Fruit fly (Drosophila melanogaster) ovary, adult (tissue): ENCODE results near the gene CG11029.

Source experiments
- CG17801 ChIP-seq: fragments of 200-800 bp; optimal IDR thresholded peaks from 2 replicates; lab custom pipeline; 2019; ENCODE audit warnings: missing biosample characterization, mild to moderate bottlenecking, missing genetic modification characterization, moderate library complexity; ENCODE audit not compliant: partially characterized antibody

Gene CG11029

dm6 chr2L:5765139-5765538 is 19.2 kb downstream of the CG11029 start:
- TF ChIP-seq CG17801 (GFP tag; lab: Kevin White, UChicago): no peak

DNA sequence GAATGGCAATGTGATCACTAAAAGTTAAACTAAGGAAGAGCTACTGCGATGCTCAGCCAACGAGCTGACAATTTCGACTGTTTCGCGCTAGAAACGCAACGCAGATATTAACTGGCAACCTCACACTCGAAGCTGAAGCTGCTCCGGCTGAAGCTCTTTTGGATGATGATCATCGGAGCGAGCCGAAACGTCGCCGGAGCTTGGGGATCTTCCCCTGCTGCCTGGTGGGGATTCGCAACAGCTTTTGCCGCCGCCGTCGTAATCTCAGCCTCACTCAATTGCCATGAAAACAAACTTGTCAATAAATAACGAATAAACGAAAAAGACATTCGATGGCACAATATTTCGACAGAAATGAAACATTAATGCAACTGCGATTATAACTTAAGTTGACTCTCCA is 20.1 kb downstream of the CG11029 start, which contains the start of gene obst-E:
Gene obst-E, minus strand, starts transcription at position 101 of the 400 bp plus-strand sequence.
- TF ChIP-seq CG17801 (GFP tag; lab: Kevin White, UChicago): no peak

- TF ChIP-seq CG17801 (GFP tag; lab: Kevin White, UChicago): no peak
These were observed 20.6 kb downstream of the CG11029 start for dm6 chr2L:5766498-5767008.

DNA sequence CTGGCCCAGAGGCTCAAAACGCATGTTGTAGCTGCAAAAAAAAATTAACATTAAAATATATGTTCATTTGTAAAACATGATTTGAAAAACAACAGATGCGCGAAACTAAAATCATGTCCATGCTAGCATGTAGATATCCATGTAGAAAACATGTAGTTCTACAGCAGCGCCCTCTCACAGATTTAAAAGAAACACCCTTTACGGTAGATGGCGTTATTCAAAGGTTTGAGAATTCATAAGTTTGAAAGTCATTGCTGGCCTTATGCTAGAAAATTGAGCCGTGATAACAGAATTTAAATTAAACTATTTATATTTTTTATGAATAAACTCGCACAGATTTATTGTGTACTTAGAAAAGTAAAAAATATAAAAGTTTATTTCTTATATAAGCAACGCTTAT is 25.2 kb downstream of the CG11029 start:
- no peak for TF ChIP-seq CG17801 (GFP tag; lab: Kevin White, UChicago)

DNA sequence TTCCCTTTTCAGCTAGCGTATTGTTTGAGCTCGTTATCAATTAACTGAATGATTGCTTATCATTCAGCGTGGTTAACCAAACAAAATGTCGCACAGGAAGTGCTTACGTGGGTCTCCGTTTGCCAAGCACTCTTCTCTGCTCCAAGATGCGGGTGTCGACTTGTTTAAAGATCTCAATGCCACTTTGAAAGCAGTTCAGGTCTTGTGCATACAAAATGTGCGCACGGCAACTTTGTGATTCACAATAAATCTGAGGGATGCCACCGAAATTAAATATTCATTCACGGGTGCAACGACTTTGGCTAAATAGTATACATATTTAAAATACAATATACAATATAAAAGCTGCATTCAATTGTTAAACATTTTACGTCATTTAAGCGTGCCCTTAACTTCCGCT is 26.3 kb downstream of the CG11029 start:
- TF ChIP-seq CG17801 (GFP tag; lab: Kevin White, UChicago): no peak

- TF ChIP-seq CG17801 (GFP tag; lab: Kevin White, UChicago): no peak
These were observed 32.2 kb downstream of the CG11029 start for dm6 chr2L:5778157-5778556.

DNA sequence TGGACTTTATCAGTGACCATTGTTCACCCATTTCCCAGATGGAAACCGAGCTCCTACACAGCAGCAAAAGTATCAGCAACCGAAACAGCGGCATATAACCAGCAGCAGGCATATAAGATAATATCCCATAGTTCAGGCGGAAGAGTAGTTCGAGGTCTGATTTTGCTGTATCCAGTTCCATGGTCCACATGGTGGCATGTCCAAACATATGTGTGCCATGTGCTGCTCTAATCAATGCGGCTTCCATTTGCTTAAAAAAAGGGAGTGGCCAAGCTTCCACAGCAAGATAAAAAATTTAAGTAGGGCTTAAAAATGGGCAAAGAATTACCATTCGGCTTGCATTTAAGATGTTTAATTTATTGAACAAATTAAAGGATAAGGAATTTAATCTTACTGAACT is 34.7 kb downstream of the CG11029 start:
- no peak for TF ChIP-seq CG17801 (GFP tag; lab: Kevin White, UChicago)

- TF ChIP-seq CG17801 (GFP tag; lab: Kevin White, UChicago): no peak
These were observed 35.2 kb downstream of the CG11029 start for dm6 chr2L:5781181-5781580.

DNA sequence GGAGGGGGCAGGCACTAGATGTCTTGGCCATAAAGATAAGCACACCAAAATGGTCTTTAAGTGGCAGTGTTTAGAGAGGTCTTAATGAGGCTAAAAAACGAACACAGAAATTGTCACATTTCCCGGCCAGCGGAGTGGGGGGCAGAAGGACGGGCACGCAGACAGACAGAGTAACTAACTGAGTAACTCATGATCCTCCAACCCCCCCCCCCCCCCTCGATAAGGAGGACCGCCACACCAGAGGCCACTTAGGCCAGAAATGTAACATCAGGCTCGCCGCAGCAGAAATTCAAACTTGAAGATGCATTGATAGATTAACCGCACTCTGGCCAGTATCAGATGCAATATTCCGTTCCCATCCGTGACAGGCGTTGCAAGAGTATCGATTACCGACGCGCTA is 36.9 kb downstream of the CG11029 start:
- TF ChIP-seq CG17801 (GFP tag; lab: Kevin White, UChicago): no peak

- no peak for TF ChIP-seq CG17801 (GFP tag; lab: Kevin White, UChicago)
These were observed 37.8 kb downstream of the CG11029 start, which contains the start of gene CG31913 for dm6 chr2L:5783731-5784130. Gene CG31913 (plus strand): TSS chr2L:5784031.

DNA sequence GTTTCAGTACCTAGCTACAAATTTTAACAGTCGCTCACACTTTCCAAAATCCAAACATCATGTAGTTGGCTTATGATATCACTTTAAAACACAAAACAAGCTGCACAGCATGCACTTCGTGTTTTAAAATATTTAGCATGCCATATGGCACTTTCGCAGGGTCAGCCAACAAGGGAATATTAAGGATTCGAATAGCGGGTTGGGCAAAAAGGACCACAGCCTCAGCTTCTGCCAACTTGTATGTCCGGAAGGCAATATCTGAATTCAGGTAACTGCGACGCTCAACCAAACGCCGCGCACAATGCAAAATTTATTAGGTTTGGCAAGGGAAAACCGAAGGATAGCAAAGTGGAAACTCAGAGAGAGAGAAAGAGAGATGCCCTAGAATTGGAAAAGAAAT is 43.3 kb downstream of the CG11029 start:
- no peak for TF ChIP-seq CG17801 (GFP tag; lab: Kevin White, UChicago)

dm6 chr2L:5790799-5791526 is 45.0 kb downstream of the CG11029 start:
- TF ChIP-seq CG17801 (GFP tag; lab: Kevin White, UChicago): no peak

DNA sequence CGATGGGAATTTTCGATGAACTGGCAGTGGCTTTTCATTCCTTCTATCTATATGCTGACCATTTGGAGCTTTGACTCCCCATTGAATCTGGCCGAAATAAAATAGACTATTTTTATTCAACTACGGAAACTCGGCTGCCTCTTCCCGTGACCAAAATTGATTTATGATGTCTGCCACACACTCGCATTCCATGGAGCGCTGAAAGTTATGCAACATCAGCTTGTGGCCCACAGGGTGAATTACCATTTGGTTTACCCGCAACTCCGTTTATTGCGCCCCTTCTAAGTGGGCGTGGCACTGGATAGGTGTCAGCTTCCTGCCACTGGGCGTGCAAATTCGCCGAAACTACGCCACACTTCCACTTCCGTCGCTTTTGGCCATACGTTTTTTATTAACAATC is 47.1 kb downstream of the CG11029 start:
- TF ChIP-seq CG17801 (GFP tag; lab: Kevin White, UChicago): no peak

dm6 chr2L:5795192-5795591 is 49.2 kb downstream of the CG11029 start:
- no peak for TF ChIP-seq CG17801 (GFP tag; lab: Kevin White, UChicago)
